Worm (Caenorhabditis elegans) whole organism, late embryonic: ENCODE data around the gene K09C6.8.
"Not testable (repeated sequence)": the region's sequence is repeated elsewhere in the genome, so short reads cannot be mapped to it uniquely, and the experiment has no call there.

Experiments
- F13H6.1 ChIP-seq: sonication (generic microtip); optimal IDR thresholded peaks from 2 replicates; lab custom pipeline; 2016; ENCODE audit warnings: missing genetic modification characterization, missing compliant biosample characterization
- K02D7.2 ChIP-seq: sonication (generic microtip); optimal IDR thresholded peaks from 2 replicates; lab custom pipeline; 2017; ENCODE audit warnings: mild to moderate bottlenecking, missing genetic modification characterization, missing compliant biosample characterization
- K09A11.1 ChIP-seq: sonication (generic microtip); optimal IDR thresholded peaks from 2 replicates; lab custom pipeline; 2017; ENCODE audit warnings: antibody characterized with exemption, mild to moderate bottlenecking, missing genetic modification characterization, missing compliant biosample characterization; ENCODE audit not compliant: insufficient read depth
- Y22D7AL.16 ChIP-seq: sonication (generic microtip); optimal IDR thresholded peaks from 2 replicates; lab custom pipeline; 2016; ENCODE audit warnings: missing genetic modification characterization, missing compliant biosample characterization
- ahr-1 ChIP-seq: sonication (generic microtip); optimal IDR thresholded peaks from 2 replicates; lab custom pipeline; 2016; ENCODE audit warnings: missing genetic modification characterization, missing compliant biosample characterization
- ama-1 ChIP-seq: fragments of 150-350 bp; optimal IDR thresholded peaks from 2 replicates; lab custom pipeline; 2014
- ceh-14 ChIP-seq: sonication (generic microtip); optimal IDR thresholded peaks from 2 replicates; lab custom pipeline; 2016; ENCODE audit warnings: missing genotype, missing genetic modification characterization, missing compliant biosample characterization
- ceh-18 ChIP-seq: sonication (generic microtip); optimal IDR thresholded peaks from 2 replicates; lab custom pipeline; 2016; ENCODE audit warnings: missing genetic modification characterization, missing compliant biosample characterization
- ceh-19 ChIP-seq: fragments of 200-800 bp; sonication (Bioruptor generic); optimal IDR thresholded peaks from 2 replicates; lab custom pipeline; 2018; ENCODE audit warnings: mild to moderate bottlenecking, missing genetic modification characterization, missing compliant biosample characterization
- ceh-22 ChIP-seq: sonication (generic microtip); optimal IDR thresholded peaks from 2 replicates; lab custom pipeline; 2017; ENCODE audit warnings: missing biosample characterization, missing genetic modification characterization
- ceh-24 ChIP-seq: sonication (generic microtip); optimal IDR thresholded peaks from 2 replicates; lab custom pipeline; 2016; ENCODE audit warnings: mild to moderate bottlenecking, missing genetic modification characterization, missing compliant biosample characterization
- ceh-30 ChIP-seq: fragments of 150-350 bp; optimal IDR thresholded peaks from 2 replicates; lab custom pipeline; 2014; ENCODE audit warnings: missing biosample characterization, missing genetic modification characterization
- ceh-9 ChIP-seq: sonication (generic microtip); optimal IDR thresholded peaks from 2 replicates; lab custom pipeline; 2016; ENCODE audit warnings: mild to moderate bottlenecking, missing genetic modification characterization, inconsistent platforms, missing compliant biosample characterization
- dve-1 ChIP-seq: sonication (generic microtip); optimal IDR thresholded peaks from 2 replicates; lab custom pipeline; 2017; ENCODE audit warnings: antibody characterized with exemption, mild to moderate bottlenecking, missing genetic modification characterization, missing compliant biosample characterization
- elt-2 ChIP-seq: sonication (generic microtip); optimal IDR thresholded peaks from 2 replicates; lab custom pipeline; 2016; ENCODE audit warnings: missing genetic modification reagents, missing genetic modification characterization, missing compliant biosample characterization
- elt-4 ChIP-seq: sonication (generic microtip); optimal IDR thresholded peaks from 2 replicates; lab custom pipeline; 2016; ENCODE audit warnings: missing genetic modification characterization, missing compliant biosample characterization
- eyg-1 ChIP-seq: sonication (generic microtip); optimal IDR thresholded peaks from 2 replicates; lab custom pipeline; 2016; ENCODE audit warnings: missing genotype, missing genetic modification characterization, missing compliant biosample characterization
- fax-1 ChIP-seq: sonication (generic microtip); optimal IDR thresholded peaks from 2 replicates; lab custom pipeline; 2016; ENCODE audit warnings: missing genotype, missing genetic modification characterization, missing compliant biosample characterization
- fkh-6 ChIP-seq: sonication (generic microtip); optimal IDR thresholded peaks from 2 replicates; lab custom pipeline; 2016; ENCODE audit warnings: missing genetic modification characterization, missing compliant biosample characterization
- gmeb-2 ChIP-seq: sonication (generic microtip); optimal IDR thresholded peaks from 2 replicates; lab custom pipeline; 2016; ENCODE audit warnings: missing genetic modification characterization, inconsistent platforms, missing compliant biosample characterization
- hlh-13 ChIP-seq: fragments of 200-800 bp; sonication (Bioruptor generic); optimal IDR thresholded peaks from 2 replicates; lab custom pipeline; 2018; ENCODE audit warnings: mild to moderate bottlenecking, missing genetic modification characterization, missing compliant biosample characterization
- hlh-15 ChIP-seq: sonication (generic microtip); optimal IDR thresholded peaks from 2 replicates; lab custom pipeline; 2016; ENCODE audit warnings: missing genetic modification characterization, missing compliant biosample characterization
- hlh-6 ChIP-seq: sonication (generic microtip); optimal IDR thresholded peaks from 2 replicates; lab custom pipeline; 2016; ENCODE audit warnings: missing genotype, missing genetic modification characterization, missing compliant biosample characterization
- lin-11 ChIP-seq: fragments of 200-800 bp; sonication (Bioruptor generic); optimal IDR thresholded peaks from 2 replicates; lab custom pipeline; 2018; ENCODE audit warnings: mild to moderate bottlenecking, missing genetic modification characterization, missing compliant biosample characterization
- nfya-1 ChIP-seq: sonication (generic microtip); optimal IDR thresholded peaks from 2 replicates; lab custom pipeline; 2017; ENCODE audit warnings: missing genetic modification characterization, mild to moderate bottlenecking, missing compliant biosample characterization, antibody characterized with exemption, moderate library complexity
- nhr-11 ChIP-seq: fragments of 150-350 bp; optimal IDR thresholded peaks from 2 replicates; lab custom pipeline; 2014; ENCODE audit warnings: missing biosample characterization, missing genetic modification characterization
- pag-3 ChIP-seq: sonication (generic microtip); optimal IDR thresholded peaks from 2 replicates; lab custom pipeline; 2016; ENCODE audit warnings: missing compliant biosample characterization, missing genetic modification characterization, borderline replicate concordance
- pat-9 ChIP-seq: fragments of 200-800 bp; sonication (Bioruptor generic); optimal IDR thresholded peaks from 2 replicates; lab custom pipeline; 2018; ENCODE audit warnings: mild to moderate bottlenecking, missing genetic modification characterization, moderate library complexity, missing compliant biosample characterization
- pha-2 ChIP-seq: sonication (generic microtip); optimal IDR thresholded peaks from 2 replicates; lab custom pipeline; 2017; ENCODE audit warnings: mild to moderate bottlenecking, missing genetic modification characterization, missing compliant biosample characterization
- ref-2 ChIP-seq: sonication (generic microtip); optimal IDR thresholded peaks from 2 replicates; lab custom pipeline; 2016; ENCODE audit warnings: missing genetic modification characterization, missing compliant biosample characterization
- rnt-1 ChIP-seq: sonication (generic microtip); optimal IDR thresholded peaks from 2 replicates; lab custom pipeline; 2016; ENCODE audit warnings: missing genetic modification characterization, missing compliant biosample characterization
- sdc-2 ChIP-seq: sonication (generic microtip); optimal IDR thresholded peaks from 2 replicates; lab custom pipeline; 2016; ENCODE audit warnings: missing genotype, missing genetic modification characterization, missing compliant biosample characterization
- sox-2 ChIP-seq: fragments of 200-800 bp; sonication (Bioruptor generic); IDR thresholded peaks from 2 replicates; pipeline ENCODE4 v1.3.6; 2022; ENCODE audit warnings: missing genetic modification reagents, missing genetic modification characterization, missing compliant biosample characterization
- syd-9 ChIP-seq: sonication (generic microtip); optimal IDR thresholded peaks from 2 replicates; lab custom pipeline; 2016; ENCODE audit warnings: mild to moderate bottlenecking, missing genetic modification characterization, moderate library complexity, missing compliant biosample characterization
- tbx-7 ChIP-seq: sonication (generic microtip); optimal IDR thresholded peaks from 2 replicates; lab custom pipeline; 2016; ENCODE audit warnings: missing genotype, missing genetic modification characterization, missing compliant biosample characterization
- unc-3 ChIP-seq, 2 experiments: fragments of 200-800 bp in 1 of 2; sonication (Bioruptor generic) in 1 of 2; sonication (generic microtip) in 1 of 2; conservative IDR thresholded peaks in 1 of 2; optimal IDR thresholded peaks in 1 of 2; 2 replicates each; pipeline versions ENCODE4 v1.3.6 to Lab custom; 2016 to 2022; ENCODE audit warnings: missing compliant biosample characterization in 2 of 2, missing genetic modification characterization in 2 of 2, missing genetic modification reagents in 1 of 2
- unc-55 ChIP-seq: sonication (generic microtip); optimal IDR thresholded peaks from 2 replicates; lab custom pipeline; 2017; ENCODE audit warnings: missing biosample characterization, missing genetic modification reagents, missing genetic modification characterization
- ztf-16 ChIP-seq: sonication (generic microtip); optimal IDR thresholded peaks from 2 replicates; lab custom pipeline; 2017; ENCODE audit warnings: missing genetic modification characterization, missing compliant biosample characterization

Gene K09C6.8

ce11 chrV:842611-843010, 407 bp downstream of the K09C6.8 start:
- TF ChIP-seq nhr-11 (tag; lab: Kevin White, UChicago): no peak
- TF ChIP-seq lin-11 (tag; lab: Kevin White, UChicago): no peak
- TF ChIP-seq, all 69 proteins: peak for 0

ce11 chrV:838984-839471, 4.0 kb downstream of the K09C6.8 start, which contains the start of the genes K09C6.7 and K09C6.10:
K09C6.7 (minus strand) TSS chrV:839084.
K09C6.10 (plus strand) TSS chrV:839421.
- TF ChIP-seq syd-9 (tag; lab: Kevin White, UChicago); ceh-14 (tag; lab: Kevin White, UChicago); ceh-18: not testable (repeated sequence)

- TF ChIP-seq fax-1 (no peak), gmeb-2 (tag; lab: Kevin White, UChicago) (no peak), sox-2 (no peak), Y22D7AL.16 (tag; lab: Kevin White, UChicago) (no peak), unc-3 (GFP tag; conservative IDR thresholded peaks at IDR 0.05; lab: Robert Waterston, UW) (no peak), unc-3 (tag; optimal IDR thresholded peaks at IDR 0.05; lab: Kevin White, UChicago) (no peak), rnt-1 (tag; lab: Kevin White, UChicago) (no peak), sdc-2 (no peak), tbx-7 (tag; lab: Kevin White, UChicago) (no peak), ceh-19 (GFP tag; lab: Kevin White, UChicago) (no peak), eyg-1 (tag; lab: Kevin White, UChicago) (no peak), unc-55 (GFP tag; lab: Kevin White, UChicago) (no peak), pha-2 (no peak), K09A11.1 (tag; lab: Kevin White, UChicago) (no peak), hlh-13 (no peak), F13H6.1 (tag; lab: Kevin White, UChicago) (no peak), ref-2 (tag; lab: Kevin White, UChicago) (no peak), elt-4 (no peak), ceh-9 (tag; lab: Kevin White, UChicago) (no peak), ceh-30 (tag; lab: Kevin White, UChicago) (no peak), ceh-22 (tag; lab: Kevin White, UChicago) (no peak)
These were observed 9.7 kb downstream of the K09C6.8 start, which contains the start of gene F41H8.1 for ce11 chrV:833368-833767. F41H8.1 (plus strand) TSS chrV:833668.

- TF ChIP-seq unc-55 (GFP tag; lab: Kevin White, UChicago) (no peak), fkh-6 (tag; lab: Kevin White, UChicago) (no peak), ceh-18 (no peak), K02D7.2 (tag; lab: Kevin White, UChicago) (no peak), nfya-1 (tag; lab: Kevin White, UChicago) (no peak), ceh-24 (no peak), ztf-16 (tag; lab: Kevin White, UChicago) (no peak), tbx-7 (tag; lab: Kevin White, UChicago) (no peak), hlh-15 (no peak), ama-1 (lab: Kevin White, UChicago) (no peak), pat-9 (no peak), ahr-1 (tag; lab: Kevin White, UChicago) (no peak), pag-3 (no peak), F13H6.1 (tag; lab: Kevin White, UChicago) (no peak), elt-2 (tag; lab: Kevin White, UChicago) (no peak), dve-1 (tag; lab: Kevin White, UChicago) (no peak), hlh-6 (tag; lab: Kevin White, UChicago) (no peak), ref-2 (tag; lab: Kevin White, UChicago) (no peak), eyg-1 (tag; lab: Kevin White, UChicago) (no peak)
These were observed 16.9 kb downstream of the K09C6.8 start, which contains the start of gene F41H8.2 for ce11 chrV:826097-826496. F41H8.2 (plus strand) TSS chrV:826397.
